Fruit fly (Drosophila melanogaster) S2 (cell line): ENCODE results near the gene CG12493.

ENCODE experiments used
- CG8478 ChIP-seq: fragments of >200 bp; optimal IDR thresholded peaks from 2 replicates; lab custom pipeline; 2018
- CTCF ChIP-seq, 2 experiments: fragments of >200 bp; optimal IDR thresholded peaks; 2 replicates each; lab custom pipeline; 2018

dm6 chr3L:4729805-4730204 lies 23.7 kb downstream of the CG12493 start:
- TF ChIP-seq CTCF (optimal IDR thresholded peaks at IDR 0.05; lab: Kevin White, UChicago) (no peak), CG8478 (lab: Kevin White, UChicago) (no peak)
